Worm (Caenorhabditis elegans): ENCODE measurements around the gene F08G5.3.

F08G5.3 gene

DNA sequence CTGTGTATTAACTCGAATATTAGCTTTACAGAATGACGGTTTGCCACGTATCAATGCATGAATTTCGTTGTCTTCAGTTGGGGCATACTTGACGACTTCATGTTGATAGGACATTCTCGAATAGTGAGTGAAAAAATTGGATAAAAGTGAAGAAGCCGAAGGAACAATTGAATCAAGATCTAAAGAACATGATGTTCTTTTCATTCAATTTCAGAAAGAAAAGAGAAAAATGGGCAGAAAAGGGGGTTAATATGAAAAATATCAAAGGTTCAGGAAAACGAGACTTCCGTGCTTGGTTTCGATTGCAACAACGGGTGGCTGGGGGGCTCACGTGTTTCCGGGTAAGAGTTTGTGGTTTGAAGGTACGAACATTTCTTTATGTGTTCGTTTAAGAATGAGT lies 2.8 kb downstream of the F08G5.3 start:
- TF ChIP-seq cnd-1 (tag; optimal IDR thresholded peaks at IDR 0.05) (no peak), nhr-28 (tag; optimal IDR thresholded peaks at IDR 0.05) (no peak), mep-1 (tag; optimal IDR thresholded peaks at IDR 0.05) (no peak), sptf-1 (tag; optimal IDR thresholded peaks at IDR 0.05) (no peak), snpc-4 (tag; optimal IDR thresholded peaks at IDR 0.05) (no peak), ces-1 (GFP tag; optimal IDR thresholded peaks at IDR 0.05) (no peak), ceh-39 (tag; optimal IDR thresholded peaks at IDR 0.05) (no peak), lsy-2 (tag; optimal IDR thresholded peaks at IDR 0.05) (no peak), hlh-1 (tag; optimal IDR thresholded peaks at IDR 0.05) (no peak), flh-1 (GFP tag; optimal IDR thresholded peaks at IDR 0.05) (no peak), unc-39 (tag; optimal IDR thresholded peaks at IDR 0.05) (no peak), unc-120 (tag; optimal IDR thresholded peaks at IDR 0.05; ENCODE audit: poor library complexity, severe bottlenecking) (no peak), ham-2 (GFP tag; optimal IDR thresholded peaks at IDR 0.05) (no peak), lin-32 (GFP tag; optimal IDR thresholded peaks at IDR 0.05) (no peak), ztf-11 (tag; optimal IDR thresholded peaks at IDR 0.05) (no peak), ceh-83 (GFP tag; optimal IDR thresholded peaks at IDR 0.05) (no peak), mls-2 (tag; optimal IDR thresholded peaks at IDR 0.05) (no peak), blmp-1 (tag; optimal IDR thresholded peaks at IDR 0.05) (no peak)

ce11 chrIV:12410167-12410566 lies 7.2 kb downstream of the F08G5.3 start, which contains the start of gene acl-13:
TSS of gene acl-13 (plus strand) at chrIV:12410467.
- TF ChIP-seq nhr-237 (tag; optimal IDR thresholded peaks at IDR 0.05) (no peak), nhr-28 (tag; optimal IDR thresholded peaks at IDR 0.05) (no peak), bed-3 (GFP tag; optimal IDR thresholded peaks at IDR 0.05) (no peak), lin-13 (tag; optimal IDR thresholded peaks at IDR 0.05) (no peak), ceh-43 (GFP tag; optimal IDR thresholded peaks at IDR 0.05) (no peak), flh-1 (GFP tag; optimal IDR thresholded peaks at IDR 0.05) (no peak), sem-2 (GFP tag; optimal IDR thresholded peaks at IDR 0.05) (no peak), snpc-4 (tag; optimal IDR thresholded peaks at IDR 0.05) (no peak)

DNA sequence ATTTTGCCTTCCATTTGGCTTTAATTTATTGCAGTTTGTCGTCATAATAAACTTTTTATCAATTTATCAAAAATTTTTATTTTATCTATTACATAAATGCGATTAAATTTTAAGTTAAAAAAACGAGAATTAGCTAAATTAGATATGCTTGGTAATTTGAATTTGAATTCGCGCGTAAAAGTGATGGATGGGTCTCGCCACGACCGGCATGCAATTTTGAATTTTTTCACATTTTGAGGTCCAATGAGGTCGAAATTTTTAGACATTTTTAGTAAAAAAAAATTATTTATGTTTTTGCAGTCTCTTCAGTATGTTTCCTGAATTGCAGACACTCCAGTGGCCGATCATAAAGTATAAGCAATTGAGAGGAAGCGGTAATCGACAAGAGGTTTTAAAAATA lies 8.8 kb downstream of the F08G5.3 start, which contains the start of gene dsb-1:
TSS of gene dsb-1 (plus strand) at position 301 of the 400 bp plus-strand sequence.
- no peak for TF ChIP-seq ztf-11 (tag; optimal IDR thresholded peaks at IDR 0.05)
- TF ChIP-seq M03D4.4 (tag; optimal IDR thresholded peaks at IDR 0.05): no peak

DNA sequence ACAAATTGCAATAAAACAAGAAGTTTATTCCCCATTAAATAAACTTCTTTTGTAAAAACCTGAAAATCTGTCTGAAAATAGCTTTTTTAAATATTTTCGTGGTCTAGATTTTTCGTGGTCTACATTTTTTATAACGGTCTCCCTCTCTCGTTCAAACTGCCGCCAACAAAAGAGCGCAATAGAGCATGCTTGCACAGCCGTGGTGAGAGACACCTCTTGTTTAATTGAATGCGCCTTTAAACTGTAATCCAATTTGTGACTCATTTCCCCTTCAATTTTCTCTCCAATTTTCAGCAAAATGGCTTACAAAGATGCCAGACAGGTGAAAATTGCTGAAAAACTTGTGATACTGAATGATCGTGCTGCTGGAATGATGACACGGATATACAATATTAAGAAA lies 13.2 kb downstream of the F08G5.3 start, which contains the start of gene gex-3:
TSS of gene gex-3 (plus strand) at position 295 of the 400 bp plus-strand sequence.
- TF ChIP-seq pha-4 (tag; optimal IDR thresholded peaks at IDR 0.05) (peak; percentile 84), zip-8 (tag; optimal IDR thresholded peaks at IDR 0.05) (no peak), sptf-1 (tag; optimal IDR thresholded peaks at IDR 0.05) (peak; percentile 33), hlh-1 (tag; optimal IDR thresholded peaks at IDR 0.05) (peak; percentile 48), ham-2 (GFP tag; optimal IDR thresholded peaks at IDR 0.05) (no peak), unc-39 (tag; optimal IDR thresholded peaks at IDR 0.05) (no peak), ceh-43 (GFP tag; optimal IDR thresholded peaks at IDR 0.05) (peak; percentile 11), ceh-39 (tag; optimal IDR thresholded peaks at IDR 0.05) (peak; percentile 54), nhr-12 (tag; optimal IDR thresholded peaks at IDR 0.05) (no peak), lsy-2 (tag; optimal IDR thresholded peaks at IDR 0.05) (peak; percentile 84), nhr-237 (tag; optimal IDR thresholded peaks at IDR 0.05) (peak; percentile 91), mep-1 (tag; optimal IDR thresholded peaks at IDR 0.05) (peak; percentile 97), lin-32 (GFP tag; optimal IDR thresholded peaks at IDR 0.05) (no peak), nhr-28 (tag; optimal IDR thresholded peaks at IDR 0.05) (no peak), drap-1 (GFP tag; optimal IDR thresholded peaks at IDR 0.05) (peak; percentile 49), mls-2 (tag; optimal IDR thresholded peaks at IDR 0.05) (peak; percentile 0), lin-13 (tag; optimal IDR thresholded peaks at IDR 0.05) (peak; percentile 77), flh-1 (GFP tag; optimal IDR thresholded peaks at IDR 0.05) (no peak), cnd-1 (tag; optimal IDR thresholded peaks at IDR 0.05) (no peak), ces-1 (GFP tag; optimal IDR thresholded peaks at IDR 0.05) (peak; percentile 99)

DNA sequence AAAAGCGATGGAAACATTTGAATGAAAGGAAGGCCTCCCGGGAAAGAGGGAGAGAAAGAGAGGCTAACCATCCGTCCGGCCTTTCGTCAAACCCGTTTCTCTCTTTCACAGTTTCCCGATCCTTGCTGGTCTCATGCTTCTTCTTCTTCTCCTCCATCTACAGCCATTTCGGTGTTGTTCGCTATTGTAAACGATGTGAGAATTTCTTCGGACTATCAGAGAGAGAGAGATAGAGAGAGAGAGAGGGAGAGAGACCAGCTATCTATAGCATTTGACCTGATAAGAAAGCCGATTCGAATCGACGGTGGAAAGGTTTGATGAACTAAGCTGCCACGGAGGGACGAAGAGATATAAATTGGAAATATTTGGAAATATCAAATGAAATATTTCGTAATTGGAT lies 13.9 kb downstream of the F08G5.3 start:
- TF ChIP-seq bed-3 (GFP tag; optimal IDR thresholded peaks at IDR 0.05): no peak
- TF ChIP-seq elt-3 (tag; optimal IDR thresholded peaks at IDR 0.05): peak; percentile 45
- peak; percentile 82 for TF ChIP-seq ham-2 (GFP tag; optimal IDR thresholded peaks at IDR 0.05)

ce11 chrIV:12399983-12400382 lies 17.4 kb downstream of the F08G5.3 start:
- TF ChIP-seq elt-3 (tag; optimal IDR thresholded peaks at IDR 0.05) (no peak), unc-39 (tag; optimal IDR thresholded peaks at IDR 0.05) (no peak), ham-2 (GFP tag; optimal IDR thresholded peaks at IDR 0.05) (no peak), ceh-43 (GFP tag; optimal IDR thresholded peaks at IDR 0.05) (no peak), ceh-83 (GFP tag; optimal IDR thresholded peaks at IDR 0.05) (no peak), cnd-1 (tag; optimal IDR thresholded peaks at IDR 0.05) (no peak), lin-13 (tag; optimal IDR thresholded peaks at IDR 0.05) (no peak), ces-1 (GFP tag; optimal IDR thresholded peaks at IDR 0.05) (no peak), hlh-1 (tag; optimal IDR thresholded peaks at IDR 0.05) (no peak), flh-1 (GFP tag; optimal IDR thresholded peaks at IDR 0.05) (no peak), nhr-28 (tag; optimal IDR thresholded peaks at IDR 0.05) (no peak), nhr-2 (tag; optimal IDR thresholded peaks at IDR 0.05) (no peak), sptf-1 (tag; optimal IDR thresholded peaks at IDR 0.05) (no peak), nhr-12 (tag; optimal IDR thresholded peaks at IDR 0.05) (no peak), unc-62 (GFP tag; optimal IDR thresholded peaks at IDR 0.05) (no peak)
